Worm (Caenorhabditis elegans): ENCODE results near the gene rnh-2.
A peak's percentile ranks its signal among the peaks of the same experiment; 100 is the strongest.

Gene rnh-2

DNA sequence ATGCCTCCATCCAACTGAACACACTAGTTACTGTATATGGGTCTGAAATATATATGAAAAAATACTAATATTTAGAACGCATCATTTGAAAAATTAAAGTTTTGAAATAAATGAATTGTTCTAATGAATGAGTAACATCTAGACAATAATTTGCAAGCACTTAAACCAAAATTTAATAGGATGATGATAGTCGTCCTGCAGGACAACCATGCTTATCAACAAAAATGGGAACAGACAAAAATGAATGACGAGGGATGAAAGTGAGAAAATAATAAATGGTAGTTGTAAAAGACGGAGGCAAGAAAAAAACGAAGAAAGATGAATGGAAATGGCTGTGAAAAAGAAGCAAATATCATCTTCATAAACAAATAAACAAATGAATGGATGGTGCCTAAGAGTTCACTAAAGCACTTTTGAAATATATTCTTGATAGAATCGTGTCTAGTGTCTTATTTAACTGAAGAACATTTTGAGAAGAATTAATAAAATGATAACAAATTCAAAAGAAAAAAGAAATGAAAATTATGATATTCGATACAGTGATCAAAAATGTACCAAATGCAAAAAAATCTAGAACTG, 14.3 kb downstream of the rnh-2 start, which contains the start of gene gldi-7:
Gene gldi-7 (minus strand): TSS at position 42 of the 579 bp plus-strand sequence.
- TF ChIP-seq T22C8.4 (GFP tag; IDR thresholded peaks at IDR 0.05) (no peak), med-1 (GFP tag; optimal IDR thresholded peaks at IDR 0.05; ENCODE audit: insufficient read depth) (no peak), klf-2 (GFP tag; conservative IDR thresholded peaks at IDR 0.05) (no peak), ref-1 (GFP tag; conservative IDR thresholded peaks at IDR 0.05) (no peak), tab-1 (GFP tag; IDR thresholded peaks at IDR 0.05) (no peak), ztf-23 (GFP tag; IDR thresholded peaks at IDR 0.05) (no peak), ztf-29 (GFP tag; IDR thresholded peaks at IDR 0.05) (no peak), cog-1 (tag; optimal IDR thresholded peaks at IDR 0.05) (no peak), flt-1 (GFP tag; IDR thresholded peaks at IDR 0.05) (no peak)

DNA sequence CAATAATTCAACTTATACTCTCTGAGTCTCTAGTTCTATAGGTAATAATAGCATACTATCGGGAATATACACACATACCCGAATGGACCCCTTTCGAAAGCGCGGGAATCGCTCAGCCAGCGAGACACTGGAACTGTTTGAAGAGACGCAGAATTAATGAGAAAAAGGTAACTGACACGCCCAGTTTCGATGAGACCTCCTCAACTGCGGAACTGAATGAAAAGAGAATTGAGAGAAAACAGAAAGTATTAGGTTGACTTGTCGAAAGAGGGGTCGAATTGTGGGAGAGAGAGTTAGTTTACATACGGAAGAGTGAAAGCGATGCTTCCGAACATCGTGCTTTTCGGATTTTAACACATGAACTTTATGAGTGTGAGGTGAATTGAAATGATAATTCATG, 15.1 kb downstream of the rnh-2 start:
- TF ChIP-seq tab-1 (GFP tag; IDR thresholded peaks at IDR 0.05) (no peak), T22C8.4 (GFP tag; IDR thresholded peaks at IDR 0.05) (no peak), cog-1 (tag; optimal IDR thresholded peaks at IDR 0.05) (no peak), klf-2 (GFP tag; conservative IDR thresholded peaks at IDR 0.05) (no peak), med-1 (GFP tag; optimal IDR thresholded peaks at IDR 0.05; ENCODE audit: insufficient read depth) (no peak), flt-1 (GFP tag; IDR thresholded peaks at IDR 0.05) (no peak), ztf-29 (GFP tag; IDR thresholded peaks at IDR 0.05) (no peak), ref-1 (GFP tag; conservative IDR thresholded peaks at IDR 0.05) (no peak), ztf-23 (GFP tag; IDR thresholded peaks at IDR 0.05) (no peak)

DNA sequence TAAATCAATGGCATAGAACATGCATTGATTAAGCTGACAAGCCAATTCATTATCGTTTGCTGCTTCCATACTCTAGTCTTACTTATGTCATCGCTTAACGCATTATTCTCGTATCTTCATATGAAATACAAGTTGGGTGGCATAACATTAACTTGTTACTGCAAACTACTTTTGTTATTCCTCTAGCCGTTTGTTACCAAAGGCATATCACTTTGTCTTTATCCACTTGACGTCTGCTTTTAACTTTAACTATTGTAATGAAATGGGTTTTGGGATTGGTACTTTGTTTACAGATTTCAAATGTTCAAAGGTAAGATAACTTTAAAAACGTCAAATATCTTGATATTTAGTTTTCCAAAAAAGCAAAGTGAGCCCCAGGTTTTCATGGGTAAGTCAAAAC, 19.1 kb downstream of the rnh-2 start, which contains the start of gene W01C9.2:
Gene W01C9.2 (plus strand): TSS at position 301 of the 400 bp plus-strand sequence.
- TF ChIP-seq med-1 (GFP tag; optimal IDR thresholded peaks at IDR 0.05; ENCODE audit: insufficient read depth) (no peak), T22C8.4 (GFP tag; IDR thresholded peaks at IDR 0.05) (no peak), ztf-29 (GFP tag; IDR thresholded peaks at IDR 0.05) (no peak)

DNA sequence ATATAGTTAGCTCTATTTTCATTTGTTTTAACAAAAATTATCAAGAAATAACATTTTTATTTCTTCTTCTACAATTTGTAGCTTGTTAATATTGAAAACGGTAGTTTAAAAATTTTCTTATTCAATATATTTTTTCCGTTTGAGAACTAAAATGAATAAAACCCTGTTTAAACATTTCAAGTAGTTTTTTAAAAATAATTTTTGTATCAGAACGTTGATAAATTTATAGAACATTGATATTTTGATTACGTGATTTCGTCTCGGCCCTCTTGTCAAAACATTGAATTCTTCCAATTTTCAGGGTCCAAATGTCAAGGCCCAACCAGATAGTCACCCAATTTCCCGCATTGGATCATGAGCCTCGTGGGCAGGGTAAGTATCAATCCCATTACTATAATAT, 23.5 kb downstream of the rnh-2 start, which contains the start of gene pqn-73:
Gene pqn-73 (plus strand): TSS at position 301 of the 400 bp plus-strand sequence.
- no peak for TF ChIP-seq cog-1 (tag; optimal IDR thresholded peaks at IDR 0.05)

DNA sequence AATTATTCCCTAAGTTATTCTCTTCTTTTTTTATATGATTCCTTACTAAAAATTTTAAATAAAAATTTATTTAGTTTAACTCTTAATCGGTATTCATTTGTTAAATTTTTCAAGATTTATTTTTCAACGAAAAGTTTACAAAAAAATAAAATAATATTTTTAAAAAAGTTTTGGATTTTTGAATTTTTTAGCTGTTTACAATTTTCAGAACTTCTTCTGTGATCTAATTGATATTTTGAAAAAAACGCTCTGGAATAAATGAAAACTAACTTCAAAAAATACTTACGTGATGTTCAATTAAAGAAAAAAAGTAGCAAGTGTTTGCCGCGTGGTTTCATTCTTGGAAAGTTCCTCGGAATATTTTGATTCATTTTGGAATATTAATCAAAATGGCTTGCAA, 28.4 kb downstream of the rnh-2 start, which contains the start of gene decr-1.2:
Gene decr-1.2 (plus strand): TSS at position 301 of the 400 bp plus-strand sequence.
- no peak for TF ChIP-seq cog-1 (tag; optimal IDR thresholded peaks at IDR 0.05)
- TF ChIP-seq med-1 (GFP tag; optimal IDR thresholded peaks at IDR 0.05; ENCODE audit: insufficient read depth): no peak
- no peak for TF ChIP-seq T22C8.4 (GFP tag; IDR thresholded peaks at IDR 0.05)
- no peak for TF ChIP-seq tab-1 (GFP tag; IDR thresholded peaks at IDR 0.05)
- no peak for TF ChIP-seq ztf-23 (GFP tag; IDR thresholded peaks at IDR 0.05)
- no peak for TF ChIP-seq ref-1 (GFP tag; conservative IDR thresholded peaks at IDR 0.05)
- no peak for TF ChIP-seq flt-1 (GFP tag; IDR thresholded peaks at IDR 0.05)
- TF ChIP-seq klf-2 (GFP tag; conservative IDR thresholded peaks at IDR 0.05): no peak

DNA sequence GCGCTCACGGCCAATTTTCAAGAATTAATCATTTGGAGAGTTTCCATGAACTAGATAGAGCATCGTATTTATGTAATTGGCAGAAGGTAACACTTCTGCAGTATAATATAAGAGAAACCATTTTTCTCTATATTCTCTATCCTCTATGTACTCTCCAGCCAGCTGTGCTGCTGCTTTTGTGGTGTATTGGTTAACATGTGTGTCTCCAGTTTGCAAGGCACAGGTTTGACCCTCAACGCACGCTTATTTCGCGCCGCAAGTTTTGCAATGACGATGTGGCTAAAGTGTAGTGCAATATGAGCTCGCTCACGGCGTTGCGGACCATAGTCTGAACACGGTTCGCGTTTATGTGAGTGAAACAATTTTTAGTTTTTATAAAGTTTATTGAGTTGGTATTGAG, 30.0 kb downstream of the rnh-2 start:
- TF ChIP-seq med-1 (GFP tag; optimal IDR thresholded peaks at IDR 0.05; ENCODE audit: insufficient read depth) (peak; percentile 40), flt-1 (GFP tag; IDR thresholded peaks at IDR 0.05) (peak; percentile 92), ztf-23 (GFP tag; IDR thresholded peaks at IDR 0.05) (no peak; the same call in none of the 2 replicates), klf-2 (GFP tag; conservative IDR thresholded peaks at IDR 0.05) (peak; percentile 84), ref-1 (GFP tag; conservative IDR thresholded peaks at IDR 0.05) (peak; percentile 90), cog-1 (tag; optimal IDR thresholded peaks at IDR 0.05) (peak; percentile 52), T22C8.4 (GFP tag; IDR thresholded peaks at IDR 0.05) (peak; percentile 63; the same call in 1 of the 2 replicates), ztf-29 (GFP tag; IDR thresholded peaks at IDR 0.05) (peak; percentile 82), tab-1 (GFP tag; IDR thresholded peaks at IDR 0.05) (peak; percentile 91)

DNA sequence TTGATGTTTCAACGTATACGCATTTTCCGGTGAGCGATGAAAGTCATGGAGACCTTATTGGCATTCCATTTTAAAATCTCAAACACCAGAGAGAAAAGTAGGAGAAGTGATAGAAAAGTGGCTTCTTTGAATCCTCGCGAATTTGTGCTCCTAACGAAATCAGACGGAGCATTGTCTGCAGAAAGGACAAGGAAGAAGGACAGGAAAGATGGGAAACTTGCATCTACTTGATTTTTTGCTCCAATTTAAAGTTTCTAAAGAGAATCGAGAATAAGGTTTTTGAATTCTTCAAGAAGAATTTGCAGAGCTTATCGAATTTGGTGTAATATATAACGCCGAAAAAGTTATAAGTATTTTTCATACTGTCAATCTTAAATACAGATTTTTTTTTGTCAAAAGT, 34.1 kb downstream of the rnh-2 start:
- TF ChIP-seq med-1 (GFP tag; optimal IDR thresholded peaks at IDR 0.05; ENCODE audit: insufficient read depth): no peak
- no peak for TF ChIP-seq flt-1 (GFP tag; IDR thresholded peaks at IDR 0.05)
- no peak for TF ChIP-seq klf-2 (GFP tag; conservative IDR thresholded peaks at IDR 0.05)
- TF ChIP-seq tab-1 (GFP tag; IDR thresholded peaks at IDR 0.05): no peak
- no peak for TF ChIP-seq ztf-29 (GFP tag; IDR thresholded peaks at IDR 0.05)
- no peak for TF ChIP-seq T22C8.4 (GFP tag; IDR thresholded peaks at IDR 0.05)
- TF ChIP-seq cog-1 (tag; optimal IDR thresholded peaks at IDR 0.05): no peak
- TF ChIP-seq ref-1 (GFP tag; conservative IDR thresholded peaks at IDR 0.05): no peak
- TF ChIP-seq ztf-23 (GFP tag; IDR thresholded peaks at IDR 0.05): no peak

DNA sequence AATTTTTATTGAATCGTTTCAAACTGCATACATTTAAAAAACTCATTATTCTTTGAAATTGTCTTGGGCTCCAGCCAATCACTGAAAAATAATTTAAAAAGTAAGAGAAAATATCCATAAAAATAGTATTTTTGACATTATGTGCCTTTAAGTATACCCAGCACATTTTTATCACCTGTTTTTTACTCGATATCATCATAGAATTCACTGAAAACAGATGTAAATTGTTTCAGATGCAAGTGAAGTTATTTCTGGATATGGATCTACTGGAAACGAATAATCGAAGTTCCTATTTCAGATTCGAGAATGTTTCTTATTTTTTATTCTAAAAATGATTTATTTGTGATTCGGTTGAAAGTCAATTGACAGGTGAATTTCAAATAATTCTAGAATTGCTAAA, 37.6 kb downstream of the rnh-2 start:
- TF ChIP-seq tab-1 (GFP tag; IDR thresholded peaks at IDR 0.05) (no peak), klf-2 (GFP tag; conservative IDR thresholded peaks at IDR 0.05) (no peak), ztf-29 (GFP tag; IDR thresholded peaks at IDR 0.05) (no peak), cog-1 (tag; optimal IDR thresholded peaks at IDR 0.05) (no peak), ref-1 (GFP tag; conservative IDR thresholded peaks at IDR 0.05) (no peak), T22C8.4 (GFP tag; IDR thresholded peaks at IDR 0.05) (no peak), ztf-23 (GFP tag; IDR thresholded peaks at IDR 0.05) (no peak), med-1 (GFP tag; optimal IDR thresholded peaks at IDR 0.05; ENCODE audit: insufficient read depth) (no peak), flt-1 (GFP tag; IDR thresholded peaks at IDR 0.05) (no peak)

DNA sequence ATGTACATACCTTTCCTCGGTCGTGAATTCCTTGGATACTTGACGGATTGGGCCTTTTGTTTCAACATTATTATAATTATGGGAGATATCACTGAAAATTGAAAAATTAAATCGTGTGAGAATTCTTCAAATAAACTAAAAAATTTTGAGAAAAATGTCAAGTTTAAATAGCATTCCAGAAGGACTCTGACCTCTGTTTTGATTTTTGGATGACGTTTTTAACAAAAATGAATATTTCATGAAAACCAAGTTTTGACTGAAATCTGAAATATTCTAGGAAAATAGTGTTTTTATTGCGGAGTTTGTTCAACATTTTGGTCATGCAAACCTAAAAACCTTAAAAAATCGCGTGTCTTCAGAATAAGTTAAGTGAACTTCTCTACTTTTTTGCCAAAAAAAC, 39.2 kb downstream of the rnh-2 start, which contains the start of gene glb-27:
Gene glb-27 (minus strand): TSS at position 101 of the 400 bp plus-strand sequence.
- no peak for TF ChIP-seq ref-1 (GFP tag; conservative IDR thresholded peaks at IDR 0.05)

DNA sequence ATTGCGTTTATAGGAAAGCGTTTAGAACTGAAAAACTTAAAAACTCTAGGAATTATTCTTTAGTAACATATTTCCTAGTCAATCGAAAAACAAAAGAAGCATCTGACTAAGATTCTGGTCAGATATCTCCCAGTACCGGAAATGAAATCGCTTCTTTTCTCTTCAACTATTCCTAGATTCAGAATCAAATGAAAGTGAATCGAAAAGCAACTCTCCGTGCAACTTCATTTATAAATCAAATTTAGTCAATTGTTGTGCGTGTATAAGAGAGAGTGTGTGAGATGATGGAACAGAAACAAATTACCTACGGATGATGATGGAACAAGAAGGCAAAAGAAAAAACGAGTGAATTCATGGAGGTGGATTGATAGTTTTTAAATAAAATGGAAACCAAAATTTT, 42.2 kb downstream of the rnh-2 start:
- TF ChIP-seq klf-2 (GFP tag; conservative IDR thresholded peaks at IDR 0.05) (no peak), ztf-23 (GFP tag; IDR thresholded peaks at IDR 0.05) (no peak), tab-1 (GFP tag; IDR thresholded peaks at IDR 0.05) (no peak), ref-1 (GFP tag; conservative IDR thresholded peaks at IDR 0.05) (no peak), flt-1 (GFP tag; IDR thresholded peaks at IDR 0.05) (no peak), cog-1 (tag; optimal IDR thresholded peaks at IDR 0.05) (no peak), ztf-29 (GFP tag; IDR thresholded peaks at IDR 0.05) (no peak), T22C8.4 (GFP tag; IDR thresholded peaks at IDR 0.05) (no peak), med-1 (GFP tag; optimal IDR thresholded peaks at IDR 0.05; ENCODE audit: insufficient read depth) (no peak)
